Worm (Caenorhabditis elegans): Measurements from ENCODE around the gene F41C6.4.

The F41C6.4 gene

DNA sequence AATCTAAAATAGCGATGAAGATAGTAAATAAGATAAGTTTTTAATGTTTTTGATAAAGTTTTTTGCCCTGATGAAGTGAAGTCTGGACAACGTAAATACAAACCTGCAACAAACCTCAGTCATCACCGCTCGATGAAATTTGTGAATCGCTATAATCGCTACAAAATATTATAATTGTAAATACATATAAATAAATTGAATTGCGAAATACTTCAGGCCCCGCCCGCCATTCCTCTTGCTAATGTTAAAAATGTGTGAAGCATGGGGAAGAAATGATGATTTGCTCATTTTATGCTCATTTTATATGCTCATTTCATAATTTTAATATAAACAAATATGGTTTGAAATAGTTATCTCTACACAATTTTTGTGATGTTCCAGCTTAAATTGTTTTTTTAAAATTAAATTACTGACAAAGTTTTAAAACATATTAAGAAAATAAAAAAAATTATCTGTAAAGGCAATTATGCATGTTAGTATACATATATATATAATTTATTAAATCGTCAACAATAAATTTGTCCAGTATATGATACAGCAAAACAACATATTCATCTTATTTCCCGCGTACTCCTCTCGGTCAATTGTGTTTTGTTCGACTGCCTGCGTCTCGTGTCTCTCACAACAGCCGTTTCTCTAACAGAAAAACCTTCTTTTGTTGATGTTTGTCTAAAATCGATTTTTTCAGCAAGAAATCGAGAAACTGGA lies 29.6 kb upstream of the F41C6.4 start, which contains the start of gene sid-5:
Gene sid-5 (plus strand): TSS at position 658 of the 708 bp plus-strand sequence.
- no peak for TF ChIP-seq hlh-13 (GFP tag; optimal IDR thresholded peaks at IDR 0.05)

DNA sequence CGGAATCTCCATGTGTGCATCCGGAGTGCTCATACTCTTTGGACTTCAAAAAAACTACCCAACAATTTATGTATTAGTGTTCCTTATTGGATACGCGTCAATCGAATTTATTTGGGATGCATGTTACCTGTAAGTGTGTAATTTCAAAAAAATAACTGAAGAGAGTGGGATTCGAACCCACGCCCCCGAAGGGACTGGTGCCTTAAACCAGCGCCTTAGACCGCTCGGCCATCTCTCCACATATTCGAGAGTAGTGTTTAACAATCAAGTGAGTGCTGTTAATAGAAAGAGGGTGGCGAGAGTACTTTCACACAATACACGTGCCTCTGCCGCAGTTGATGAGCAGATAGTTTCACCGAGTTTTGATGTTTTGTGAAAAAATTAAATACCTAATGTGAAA lies 28.3 kb upstream of the F41C6.4 start:
- TF ChIP-seq ceh-34 (tag; optimal IDR thresholded peaks at IDR 0.05) (peak; percentile 36), C08G9.2 (tag; optimal IDR thresholded peaks at IDR 0.05) (no peak), K09A11.1 (tag; optimal IDR thresholded peaks at IDR 0.05; ENCODE audit: insufficient read depth) (no peak), unc-42 (tag; optimal IDR thresholded peaks at IDR 0.05) (no peak), pat-9 (tag; optimal IDR thresholded peaks at IDR 0.05) (peak; percentile 68), sdc-2 (tag; optimal IDR thresholded peaks at IDR 0.05) (peak; percentile 64), eyg-1 (tag; optimal IDR thresholded peaks at IDR 0.05) (no peak), tbx-7 (tag; optimal IDR thresholded peaks at IDR 0.05) (peak; percentile 40), sox-2 (GFP tag; IDR thresholded peaks at IDR 0.05) (peak; percentile 35; the same call in 1 of the 2 replicates), T23F11.4 (GFP tag; optimal IDR thresholded peaks at IDR 0.05) (peak; percentile 10), dmd-4 (tag; optimal IDR thresholded peaks at IDR 0.05; ENCODE audit: borderline replicate concordance) (no peak), pha-2 (tag; optimal IDR thresholded peaks at IDR 0.05) (peak; percentile 55), fkh-10 (GFP tag; optimal IDR thresholded peaks at IDR 0.05) (no peak), lin-11 (tag; optimal IDR thresholded peaks at IDR 0.05) (peak; percentile 63), fax-1 (tag; optimal IDR thresholded peaks at IDR 0.05) (peak; percentile 57), ceh-24 (tag; optimal IDR thresholded peaks at IDR 0.05) (peak; percentile 27), npax-4 (tag; optimal IDR thresholded peaks at IDR 0.05) (peak; percentile 38), hlh-15 (tag; optimal IDR thresholded peaks at IDR 0.05) (peak; percentile 33), rnt-1 (tag; optimal IDR thresholded peaks at IDR 0.05) (peak; percentile 47), pqm-1 (tag; optimal IDR thresholded peaks at IDR 0.05) (peak; percentile 64), ahr-1 (tag; optimal IDR thresholded peaks at IDR 0.05) (no peak), ceh-31 (tag; optimal IDR thresholded peaks at IDR 0.05) (peak; percentile 38), Y22D7AL.16 (tag; optimal IDR thresholded peaks at IDR 0.05) (peak; percentile 48), madf-2 (tag; optimal IDR thresholded peaks at IDR 0.05) (peak; percentile 47), odd-2 (tag; optimal IDR thresholded peaks at IDR 0.05) (no peak), nhr-11 (tag; optimal IDR thresholded peaks at IDR 0.05) (no peak), pha-4 (tag; optimal IDR thresholded peaks at IDR 0.05) (no peak), ceh-19 (GFP tag; optimal IDR thresholded peaks at IDR 0.05) (peak; percentile 62), nhr-232 (tag; optimal IDR thresholded peaks at IDR 0.05) (peak; percentile 50), C38D4.7 (GFP tag; optimal IDR thresholded peaks at IDR 0.05) (peak; percentile 58), hlh-6 (tag; optimal IDR thresholded peaks at IDR 0.05) (peak; percentile 79), ceh-9 (tag; optimal IDR thresholded peaks at IDR 0.05) (no peak), ztf-16 (tag; optimal IDR thresholded peaks at IDR 0.05) (peak; percentile 71), ceh-6 (GFP tag; optimal IDR thresholded peaks at IDR 0.05) (peak; percentile 75), zip-5 (tag; optimal IDR thresholded peaks at IDR 0.05) (no peak), elt-4 (tag; optimal IDR thresholded peaks at IDR 0.05) (no peak), ceh-45 (GFP tag; IDR thresholded peaks at IDR 0.05) (0 out of 2 replicates have a peak, but pooled peaks have one; percentile 56), ets-4 (tag; optimal IDR thresholded peaks at IDR 0.05) (peak; percentile 17), unc-86 (tag; optimal IDR thresholded peaks at IDR 0.05) (peak; percentile 37), ceh-22 (tag; optimal IDR thresholded peaks at IDR 0.05) (no peak), ceh-18 (tag; optimal IDR thresholded peaks at IDR 0.05) (peak; percentile 33), hlh-30 (tag; optimal IDR thresholded peaks at IDR 0.05; ENCODE audit: insufficient read depth) (no peak), pros-1 (tag; optimal IDR thresholded peaks at IDR 0.05) (no peak), ceh-2 (tag; optimal IDR thresholded peaks at IDR 0.05) (peak; percentile 39), sox-4 (tag; optimal IDR thresholded peaks at IDR 0.05) (peak; percentile 61), syd-9 (tag; optimal IDR thresholded peaks at IDR 0.05) (peak; percentile 73), fkh-6 (tag; optimal IDR thresholded peaks at IDR 0.05) (peak; percentile 51), che-1 (tag; optimal IDR thresholded peaks at IDR 0.05) (peak; percentile 68), elt-2 (tag; optimal IDR thresholded peaks at IDR 0.05) (peak; percentile 77)

All from whole organism, late embryonic.